Worm (Caenorhabditis elegans) whole organism, L4 larva: ENCODE results near the gene srj-24.
A peak's percentile ranks its signal among the peaks of the same experiment; 100 is the strongest.

Source experiments
- D1046.2 ChIP-seq: fragments of 200-800 bp; sonication (Bioruptor generic); IDR thresholded peaks from 2 replicates; pipeline ENCODE4 v1.3.6; 2022; ENCODE audit warnings: missing genetic modification characterization, missing compliant biosample characterization
- F44E2.7 ChIP-seq: fragments of 200-800 bp; sonication (Bioruptor generic); IDR thresholded peaks from 2 replicates; pipeline ENCODE4 v2.1.2; 2022; ENCODE audit warnings: missing genetic modification characterization, missing compliant biosample characterization
- R02D3.7 ChIP-seq: fragments of 150-350 bp; sonication (generic microtip); optimal IDR thresholded peaks from 3 replicates; lab custom pipeline; 2014; ENCODE audit warnings: missing biosample characterization, missing genetic modification characterization
- Y105C5A.15 ChIP-seq: fragments of 200-800 bp; sonication (Bioruptor generic); IDR thresholded peaks from 2 replicates; pipeline ENCODE4 v1.3.6; 2022; ENCODE audit warnings: missing genetic modification characterization, missing compliant biosample characterization
- Y48G9A.11 ChIP-seq: fragments of 200-800 bp; sonication (Bioruptor generic); IDR thresholded peaks from 2 replicates; pipeline ENCODE4 v1.3.6; 2022; ENCODE audit warnings: missing genetic modification reagents, missing genetic modification characterization, missing compliant biosample characterization
- Y5F2A.4 ChIP-seq: fragments of 200-800 bp; sonication (Bioruptor generic); optimal IDR thresholded peaks from 2 replicates; lab custom pipeline; 2018; ENCODE audit warnings: mild to moderate bottlenecking, missing genetic modification characterization, missing compliant biosample characterization
- Y75B8A.6 ChIP-seq: fragments of 200-800 bp; sonication (Bioruptor generic); IDR thresholded peaks from 2 replicates; pipeline ENCODE4 v1.3.6; 2022; ENCODE audit warnings: missing genetic modification reagents, missing genetic modification characterization, missing compliant biosample characterization
- ZK546.5 ChIP-seq, 2 experiments: sonication (generic microtip); optimal IDR thresholded peaks; 2 replicates each; lab custom pipeline; 2017; ENCODE audit warnings: missing biosample characterization in 2 of 2, missing genetic modification characterization in 2 of 2
- aha-1 ChIP-seq: fragments of 150-350 bp; peaks from one replicate; lab custom pipeline; 2014; ENCODE audit warnings: missing biosample characterization, missing genetic modification characterization
- aly-2 ChIP-seq: sonication (generic microtip); optimal IDR thresholded peaks from 2 replicates; lab custom pipeline; 2018; ENCODE audit warnings: missing biosample characterization, missing genetic modification characterization
- arid-1 ChIP-seq: fragments of 200-800 bp; sonication (Bioruptor generic); conservative IDR thresholded peaks from 2 replicates; pipeline ENCODE4 v1.3.6; 2022; ENCODE audit warnings: missing genetic modification reagents, missing genetic modification characterization, missing compliant biosample characterization
- attf-4 ChIP-seq: sonication (generic microtip); optimal IDR thresholded peaks from 3 replicates; lab custom pipeline; 2017; ENCODE audit warnings: missing biosample characterization, missing genetic modification characterization
- ceh-20 ChIP-seq: fragments of 200-800 bp; sonication (Bioruptor generic); IDR thresholded peaks from 2 replicates; pipeline ENCODE4 v1.3.6; 2022; ENCODE audit warnings: missing genetic modification reagents, missing genetic modification characterization, missing compliant biosample characterization
- ceh-28 ChIP-seq: fragments of 150-350 bp; optimal IDR thresholded peaks from 2 replicates; lab custom pipeline; 2014; ENCODE audit warnings: missing biosample characterization, missing genetic modification reagents, missing genetic modification characterization
- ceh-44 ChIP-seq: fragments of 200-800 bp; sonication (Bioruptor generic); IDR thresholded peaks from 2 replicates; pipeline ENCODE4 v1.3.6; 2022; ENCODE audit warnings: missing genetic modification reagents, missing genetic modification characterization, missing compliant biosample characterization
- ces-1 ChIP-seq: fragments of 150-350 bp; sonication (generic microtip); optimal IDR thresholded peaks from 4 replicates; lab custom pipeline; 2014; ENCODE audit warnings: missing biosample characterization, missing genetic modification reagents, missing genetic modification characterization
- daf-12 ChIP-seq: fragments of 150-350 bp; optimal IDR thresholded peaks from 2 replicates; lab custom pipeline; 2014; ENCODE audit warnings: missing biosample characterization, missing genetic modification reagents, missing genetic modification characterization
- daf-16 ChIP-seq, 3 experiments: sonication (generic microtip); optimal IDR thresholded peaks; 2 replicates each; lab custom pipeline; 2016 to 2017; ENCODE audit warnings: missing genetic modification characterization in 3 of 3, missing genetic modification reagents in 3 of 3, mild to moderate bottlenecking in 2 of 3, missing compliant biosample characterization in 2 of 3, missing biosample characterization in 1 of 3, moderate library complexity in 1 of 3
- daf-19 ChIP-seq: fragments of 200-800 bp; sonication (Bioruptor generic); conservative IDR thresholded peaks from 2 replicates; pipeline ENCODE4 v1.3.6; 2022; ENCODE audit warnings: missing genetic modification characterization, missing compliant biosample characterization
- dmd-9 ChIP-seq: fragments of 200-800 bp; sonication (Bioruptor generic); IDR thresholded peaks from 2 replicates; pipeline ENCODE4 v1.3.6; 2022; ENCODE audit warnings: missing genetic modification reagents, missing genetic modification characterization, missing compliant biosample characterization
- egl-27 ChIP-seq: sonication (generic microtip); optimal IDR thresholded peaks from 3 replicates; lab custom pipeline; 2017; ENCODE audit warnings: missing biosample characterization, missing genetic modification reagents, missing genetic modification characterization
- fkh-10 ChIP-seq: fragments of 150-350 bp; optimal IDR thresholded peaks from 2 replicates; lab custom pipeline; 2014; ENCODE audit warnings: missing biosample characterization, missing genetic modification reagents, missing genetic modification characterization
- hif-1 ChIP-seq, 2 experiments: sonication (generic microtip); optimal IDR thresholded peaks; 2 replicates each; lab custom pipeline; 2016 to 2017; ENCODE audit warnings: missing compliant biosample characterization in 2 of 2, missing genetic modification characterization in 2 of 2, missing genetic modification reagents in 2 of 2, missing genotype in 2 of 2, mild to moderate bottlenecking in 1 of 2
- hlh-30 ChIP-seq: sonication (generic microtip); optimal IDR thresholded peaks from 2 replicates; lab custom pipeline; 2017; ENCODE audit warnings: antibody characterized with exemption, mild to moderate bottlenecking, missing genetic modification characterization, missing compliant biosample characterization; ENCODE audit not compliant: insufficient read depth
- lin-13 ChIP-seq: fragments of 150-350 bp; optimal IDR thresholded peaks from 2 replicates; lab custom pipeline; 2014; ENCODE audit warnings: missing biosample characterization, missing genetic modification reagents, missing genetic modification characterization
- lin-29 ChIP-seq: fragments of 200-800 bp; sonication (Bioruptor generic); IDR thresholded peaks from 2 replicates; pipeline ENCODE4 v1.3.6; 2022; ENCODE audit warnings: missing genetic modification reagents, missing genetic modification characterization, missing compliant biosample characterization
- lin-39 ChIP-seq: fragments of 150-350 bp; optimal IDR thresholded peaks from 2 replicates; lab custom pipeline; 2014; ENCODE audit warnings: missing biosample characterization, missing genetic modification reagents, missing genetic modification characterization
- madf-5 ChIP-seq, 2 experiments: fragments of 200-800 bp; sonication (Bioruptor generic); IDR thresholded peaks; 2 replicates each; pipeline ENCODE4 v1.3.6; 2022; ENCODE audit warnings: missing compliant biosample characterization in 2 of 2, missing genetic modification characterization in 2 of 2
- mdt-29 ChIP-seq: fragments of 200-800 bp; sonication (Bioruptor generic); IDR thresholded peaks from 2 replicates; pipeline ENCODE4 v1.3.6; 2022; ENCODE audit warnings: missing genetic modification reagents, missing genetic modification characterization, missing compliant biosample characterization
- mep-1 ChIP-seq: fragments of 150-350 bp; sonication (generic microtip); optimal IDR thresholded peaks from 3 replicates; lab custom pipeline; 2014; ENCODE audit warnings: missing biosample characterization, missing genetic modification characterization
- nhr-102 ChIP-seq: sonication (generic microtip); optimal IDR thresholded peaks from 2 replicates; lab custom pipeline; 2016; ENCODE audit warnings: mild to moderate bottlenecking, missing genetic modification characterization, moderate library complexity, missing compliant biosample characterization
- nhr-48 ChIP-seq: sonication (generic microtip); optimal IDR thresholded peaks from 2 replicates; lab custom pipeline; 2016; ENCODE audit warnings: mild to moderate bottlenecking, missing genetic modification characterization, missing compliant biosample characterization
- pha-4 ChIP-seq, 2 experiments: fragments of 150-350 bp in 1 of 2; fragments of 200-800 bp in 1 of 2; sonication (Bioruptor generic) in 1 of 2; IDR thresholded peaks in 1 of 2; optimal IDR thresholded peaks in 1 of 2; 2 replicates each; pipeline versions ENCODE4 v1.3.6 to Lab custom; 2014 to 2022; ENCODE audit warnings: missing genetic modification characterization in 2 of 2, missing genetic modification reagents in 2 of 2, missing biosample characterization in 1 of 2, missing compliant biosample characterization in 1 of 2
- php-3 ChIP-seq: fragments of 200-800 bp; sonication (Bioruptor generic); IDR thresholded peaks from 2 replicates; pipeline ENCODE4 v1.3.6; 2022; ENCODE audit warnings: missing genetic modification reagents, missing genetic modification characterization, missing compliant biosample characterization
- pqm-1 ChIP-seq: sonication (generic microtip); optimal IDR thresholded peaks from 2 replicates; lab custom pipeline; 2017; ENCODE audit warnings: missing biosample characterization, missing genetic modification characterization
- rbr-2 ChIP-seq: sonication (generic microtip); optimal IDR thresholded peaks from 2 replicates; lab custom pipeline; 2016; ENCODE audit warnings: missing genotype, missing genetic modification characterization, missing compliant biosample characterization
- set-16 ChIP-seq: fragments of 200-800 bp; sonication (Bioruptor generic); IDR thresholded peaks from 2 replicates; pipeline ENCODE4 v1.3.6; 2022; ENCODE audit warnings: missing genetic modification reagents, missing genetic modification characterization, missing compliant biosample characterization
- snpc-1.2 ChIP-seq: fragments of 200-800 bp; sonication (Bioruptor generic); IDR thresholded peaks from 2 replicates; pipeline ENCODE4 v1.3.6; 2022; ENCODE audit warnings: missing genetic modification reagents, missing genetic modification characterization, missing compliant biosample characterization
- snpc-4 ChIP-seq: fragments of 150-350 bp; optimal IDR thresholded peaks from 2 replicates; lab custom pipeline; 2014; ENCODE audit warnings: missing biosample characterization, missing genetic modification characterization
- spr-3 ChIP-seq: fragments of 200-800 bp; sonication (Bioruptor generic); optimal IDR thresholded peaks from 2 replicates; lab custom pipeline; 2018; ENCODE audit warnings: mild to moderate bottlenecking, missing genetic modification characterization, missing compliant biosample characterization
- tag-97 ChIP-seq: fragments of 200-800 bp; sonication (Bioruptor generic); IDR thresholded peaks from 2 replicates; pipeline ENCODE4 v1.3.6; 2022; ENCODE audit warnings: missing genetic modification characterization, missing compliant biosample characterization
- unc-130 ChIP-seq: sonication (generic microtip); optimal IDR thresholded peaks from 2 replicates; lab custom pipeline; 2016; ENCODE audit warnings: missing genetic modification reagents, missing genetic modification characterization, missing compliant biosample characterization
- unc-39 ChIP-seq: sonication (generic microtip); optimal IDR thresholded peaks from 2 replicates; lab custom pipeline; 2017; ENCODE audit warnings: missing biosample characterization, missing genetic modification characterization
- unc-62 ChIP-seq, 3 experiments: fragments of 150-350 bp in 1 of 3; sonication (generic microtip); optimal IDR thresholded peaks in 2 of 3; peaks in 1 of 3; 1 replicate in 1 of 3; 2 replicates in 2 of 3; lab custom pipeline; 2014 to 2017; ENCODE audit warnings: missing biosample characterization in 3 of 3, missing genetic modification characterization in 3 of 3, missing genetic modification reagents in 3 of 3, missing genotype in 1 of 3
- zfp-2 ChIP-seq: sonication (generic microtip); optimal IDR thresholded peaks from 2 replicates; lab custom pipeline; 2016; ENCODE audit warnings: mild to moderate bottlenecking, missing genetic modification characterization, missing compliant biosample characterization
- zip-11 ChIP-seq: fragments of 200-800 bp; sonication (Bioruptor generic); IDR thresholded peaks from 2 replicates; pipeline ENCODE4 v1.3.6; 2022; ENCODE audit warnings: missing genetic modification characterization, missing compliant biosample characterization
- zip-2 ChIP-seq: fragments of 150-350 bp; optimal IDR thresholded peaks from 2 replicates; lab custom pipeline; 2014; ENCODE audit warnings: missing biosample characterization, missing genetic modification characterization

The srj-24 gene

DNA sequence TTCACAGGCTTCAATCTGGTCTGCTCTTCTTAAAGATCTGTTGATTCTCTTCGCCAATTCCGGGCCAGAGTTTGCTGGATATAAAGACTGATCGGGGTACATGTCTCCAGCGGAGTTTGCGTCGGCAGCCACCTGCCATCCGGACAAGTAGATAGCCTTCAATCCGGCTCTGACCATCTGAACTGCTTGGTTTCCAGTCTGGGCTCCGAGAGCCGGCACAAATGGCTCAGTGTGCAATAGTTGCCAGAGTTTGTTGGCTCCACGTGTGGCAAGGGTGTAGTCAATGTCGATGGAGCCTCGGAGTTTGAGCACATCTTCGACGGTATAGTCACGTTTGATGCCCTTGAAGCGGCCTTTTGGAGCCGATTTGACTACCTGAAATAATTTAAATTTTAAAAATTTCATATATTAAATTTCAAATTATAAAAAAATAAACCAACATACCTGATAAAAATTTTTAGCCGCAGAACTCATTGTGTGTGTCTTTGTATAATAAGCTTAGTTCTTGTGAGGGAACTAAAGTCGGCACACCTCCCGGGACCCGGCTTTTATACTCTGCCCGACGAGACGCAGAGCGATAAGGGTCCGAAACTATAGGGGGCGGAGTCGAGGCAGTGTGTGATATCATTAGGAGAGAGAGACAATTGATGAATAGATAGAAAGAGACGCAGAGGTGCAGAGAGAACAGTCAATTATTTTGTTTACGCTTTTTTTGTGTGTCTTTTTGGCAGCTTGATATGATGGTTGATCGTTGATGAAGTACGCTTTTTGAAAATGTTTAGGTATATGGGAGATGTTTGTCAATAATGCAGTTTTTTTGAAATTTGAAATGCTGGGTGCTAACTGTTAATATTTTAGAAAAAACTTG, 11.0 kb downstream of the srj-24 start, which contains the start of the genes icl-1 and srh-2 (continued):
- TF ChIP-seq spr-3 (GFP tag; lab: Kevin White, UChicago) = peak; percentile 48
- TF ChIP-seq lin-13 (GFP tag; lab: Kevin White, UChicago) = no peak
- TF ChIP-seq daf-12 (tag; lab: Kevin White, UChicago) = no peak
- no peak for TF ChIP-seq lin-39
- TF ChIP-seq pha-4 (GFP tag; IDR thresholded peaks at IDR 0.05; lab: Robert Waterston, UW) = peak; percentile 43; the same call in 1 of the 2 replicates
- no peak for TF ChIP-seq pha-4 (tag; optimal IDR thresholded peaks at IDR 0.05; lab: Kevin White, UChicago)
- TF ChIP-seq zfp-2 (tag; lab: Kevin White, UChicago) = no peak
- no peak for TF ChIP-seq ZK546.5 (tag; optimal IDR thresholded peaks at IDR 0.05; lab: Kevin White, UChicago)
- TF ChIP-seq tag-97 (GFP tag; lab: Robert Waterston, UW) = no peak
- no peak; the same call in 1 of the 2 replicates for TF ChIP-seq D1046.2 (GFP tag; lab: Robert Waterston, UW)
- TF ChIP-seq snpc-4 (tag; lab: Kevin White, UChicago) = no peak
- no peak for TF ChIP-seq unc-130 (GFP tag; lab: Kevin White, UChicago)
- TF ChIP-seq aly-2 (tag; lab: Kevin White, UChicago) = no peak
- TF ChIP-seq dmd-9 = no peak
- peak; percentile 38; the same call in 1 of the 2 replicates for TF ChIP-seq lin-29 (GFP tag; lab: Robert Waterston, UW)
- no peak for TF ChIP-seq zip-2 (tag; lab: Kevin White, UChicago)
- TF ChIP-seq egl-27 = no peak
- no peak for TF ChIP-seq R02D3.7 (tag; lab: Kevin White, UChicago)
- no peak for TF ChIP-seq unc-62 (GFP tag; optimal IDR thresholded peaks at IDR 0.05 in 1 of 2; lab: Kevin White, UChicago)
- no peak for TF ChIP-seq unc-62 (tag; optimal IDR thresholded peaks at IDR 0.05; lab: Kevin White, UChicago)
- peak; percentile 76 for TF ChIP-seq set-16
- TF ChIP-seq attf-4 (tag; lab: Kevin White, UChicago) = no peak
- TF ChIP-seq mdt-29 (GFP tag; lab: Robert Waterston, UW) = peak; percentile 48; the same call in 1 of the 2 replicates
- no peak; the same call in 1 of the 2 replicates for TF ChIP-seq Y75B8A.6 (GFP tag; lab: Robert Waterston, UW)
- TF ChIP-seq unc-39 (tag; lab: Kevin White, UChicago) = no peak
- no peak for TF ChIP-seq rbr-2
- TF ChIP-seq pqm-1 (tag; lab: Kevin White, UChicago) = no peak
- TF ChIP-seq mep-1 (tag; lab: Kevin White, UChicago) = peak; percentile 73
- TF ChIP-seq F44E2.7 (GFP tag; lab: Robert Waterston, UW) = no peak
- TF ChIP-seq Y105C5A.15 (GFP tag; lab: Robert Waterston, UW) = no peak
- no peak for TF ChIP-seq ceh-44 (GFP tag; lab: Robert Waterston, UW)
- no peak for TF ChIP-seq ces-1 (GFP tag; lab: Kevin White, UChicago)
- 0 out of 2 replicates have a peak, but pooled peaks have one; percentile 16 for TF ChIP-seq zip-11 (GFP tag; lab: Robert Waterston, UW)
- peak; percentile 52 for TF ChIP-seq nhr-102
- peak; percentile 50 to 83 for TF ChIP-seq daf-16 (GFP tag; optimal IDR thresholded peaks at IDR 0.05; lab: Kevin White, UChicago)
- peak; percentile 97 for TF ChIP-seq daf-16 (tag; optimal IDR thresholded peaks at IDR 0.05; lab: Kevin White, UChicago)
- peak; percentile 65 for TF ChIP-seq Y5F2A.4 (GFP tag; lab: Kevin White, UChicago)
- 0 out of 4 replicates have a peak, but pooled peaks of 1 of the 2 experiments have one; percentile 25 for TF ChIP-seq madf-5 (GFP tag; IDR thresholded peaks at IDR 0.05; lab: Robert Waterston, UW)
- no peak for TF ChIP-seq ceh-28 (tag; lab: Kevin White, UChicago)
- TF ChIP-seq arid-1 = no peak; the same call in none of the 2 replicates
- peak; percentile 68; the same call in 1 of the 2 replicates for TF ChIP-seq daf-19 (GFP tag; lab: Robert Waterston, UW)
- TF ChIP-seq fkh-10 = no peak
- no peak for TF ChIP-seq hif-1 (tag; optimal IDR thresholded peaks at IDR 0.05; lab: Kevin White, UChicago)
- TF ChIP-seq hlh-30 (tag; lab: Kevin White, UChicago) = peak; percentile 62
- TF ChIP-seq nhr-48 (tag; lab: Kevin White, UChicago) = peak; percentile 40
- TF ChIP-seq php-3 (GFP tag; lab: Robert Waterston, UW) = no peak
- no peak for TF ChIP-seq Y48G9A.11 (GFP tag; lab: Robert Waterston, UW)
- peak; percentile 9; the same call in 1 of the 2 replicates for TF ChIP-seq ceh-20 (GFP tag; lab: Robert Waterston, UW)
- TF ChIP-seq aha-1 (tag; lab: Kevin White, UChicago) = peak; percentile 90
- TF ChIP-seq snpc-1.2 = peak; percentile 58; the same call in 1 of the 2 replicates
